Worm (Caenorhabditis elegans) whole organism, late embryonic: ENCODE measurements around the gene ZK1127.4.

ENCODE experiments used
- ama-1 ChIP-seq: fragments of 150-350 bp; optimal IDR thresholded peaks from 2 replicates; lab custom pipeline; 2014
- ceh-18 ChIP-seq: sonication (generic microtip); optimal IDR thresholded peaks from 2 replicates; lab custom pipeline; 2016; ENCODE audit warnings: missing genetic modification characterization, missing compliant biosample characterization
- dmd-4 ChIP-seq: sonication (generic microtip); optimal IDR thresholded peaks from 2 replicates; lab custom pipeline; 2016; ENCODE audit warnings: borderline replicate concordance, missing genetic modification characterization, missing compliant biosample characterization
- hlh-13 ChIP-seq: fragments of 200-800 bp; sonication (Bioruptor generic); optimal IDR thresholded peaks from 2 replicates; lab custom pipeline; 2018; ENCODE audit warnings: mild to moderate bottlenecking, missing genetic modification characterization, missing compliant biosample characterization
- lin-11 ChIP-seq: fragments of 200-800 bp; sonication (Bioruptor generic); optimal IDR thresholded peaks from 2 replicates; lab custom pipeline; 2018; ENCODE audit warnings: mild to moderate bottlenecking, missing genetic modification characterization, missing compliant biosample characterization
- pat-9 ChIP-seq: fragments of 200-800 bp; sonication (Bioruptor generic); optimal IDR thresholded peaks from 2 replicates; lab custom pipeline; 2018; ENCODE audit warnings: mild to moderate bottlenecking, missing genetic modification characterization, moderate library complexity, missing compliant biosample characterization
- pha-4 ChIP-seq: fragments of 150-350 bp; optimal IDR thresholded peaks from 2 replicates; lab custom pipeline; 2018; ENCODE audit warnings: missing biosample characterization, missing genetic modification reagents, missing genetic modification characterization
- pqm-1 ChIP-seq: sonication (generic microtip); optimal IDR thresholded peaks from 2 replicates; lab custom pipeline; 2016; ENCODE audit warnings: missing genetic modification characterization, missing compliant biosample characterization
- tbx-2 ChIP-seq: sonication (generic microtip); optimal IDR thresholded peaks from 2 replicates; lab custom pipeline; 2016; ENCODE audit warnings: missing genetic modification characterization, missing compliant biosample characterization
- ztf-16 ChIP-seq: sonication (generic microtip); optimal IDR thresholded peaks from 2 replicates; lab custom pipeline; 2017; ENCODE audit warnings: missing genetic modification characterization, missing compliant biosample characterization

ce11 chrII:7022370-7023001 is 31.3 kb upstream of the ZK1127.4 start, which contains the start of the genes lst-6 and lst-5:
- TF ChIP-seq pqm-1 (tag; lab: Kevin White, UChicago) (no peak), hlh-13 (no peak), pat-9 (no peak), ceh-18 (tag; lab: Kevin White, UChicago) (no peak), ztf-16 (tag; lab: Kevin White, UChicago) (no peak), ama-1 (lab: Kevin White, UChicago) (no peak), dmd-4 (tag; lab: Kevin White, UChicago) (no peak), lin-11 (no peak), tbx-2 (tag; lab: Kevin White, UChicago) (peak; percentile 58), pha-4 (no peak)
